Fruit fly (Drosophila melanogaster) whole organism, embryonic: Measurements from ENCODE around the gene RfC3.

ENCODE experiments used
- ATbp ChIP-seq: fragments of 200-800 bp; sonication (Bioruptor generic); optimal IDR thresholded peaks from 2 replicates; lab custom pipeline; 2017; ENCODE audit warnings: missing biosample characterization, mild to moderate bottlenecking, missing genetic modification characterization, missing genetic modification reagents
- Blimp-1 ChIP-seq: fragments of 200-800 bp; sonication (Bioruptor generic); optimal IDR thresholded peaks from 3 replicates; lab custom pipeline; 2018; ENCODE audit warnings: missing biosample characterization, missing genetic modification characterization, mild to moderate bottlenecking, moderate library complexity, missing genetic modification reagents
- CG10366 ChIP-seq: fragments of 200-800 bp; sonication (Bioruptor generic); IDR thresholded peaks from 2 replicates; pipeline ENCODE4 v1.3.6; 2022; ENCODE audit warnings: missing biosample characterization, missing genetic modification characterization
- CG13894 ChIP-seq: fragments of 200-800 bp; sonication (Bioruptor generic); optimal IDR thresholded peaks from 3 replicates; lab custom pipeline; 2018; ENCODE audit warnings: missing biosample characterization, mild to moderate bottlenecking, missing genetic modification characterization, moderate library complexity
- CG9437 ChIP-seq: fragments of 200-800 bp; sonication (Bioruptor generic); optimal IDR thresholded peaks from 2 replicates; lab custom pipeline; 2018; ENCODE audit warnings: missing biosample characterization, mild to moderate bottlenecking, missing genetic modification characterization
- Fer2 ChIP-seq: fragments of 200-800 bp; sonication (Bioruptor generic); optimal IDR thresholded peaks from 2 replicates; lab custom pipeline; 2018; ENCODE audit warnings: missing biosample characterization, mild to moderate bottlenecking, missing genetic modification characterization, moderate library complexity
- chif ChIP-seq, 2 experiments: fragments of 200-800 bp; sonication (Bioruptor generic); optimal IDR thresholded peaks; 3 replicates each; lab custom pipeline; 2016; ENCODE audit warnings: missing biosample characterization in 2 of 2, missing genetic modification characterization in 2 of 2
- fd102C ChIP-seq: fragments of 200-800 bp; sonication (Bioruptor generic); optimal IDR thresholded peaks from 2 replicates; lab custom pipeline; 2018; ENCODE audit warnings: missing biosample characterization, mild to moderate bottlenecking, missing genetic modification characterization, moderate library complexity
- kah ChIP-seq: fragments of 200-800 bp; sonication (Bioruptor generic); optimal IDR thresholded peaks from 2 replicates; lab custom pipeline; 2018; ENCODE audit warnings: missing biosample characterization, mild to moderate bottlenecking, missing genetic modification characterization
- nmo ChIP-seq: fragments of 200-800 bp; sonication (Bioruptor generic); optimal IDR thresholded peaks from 2 replicates; lab custom pipeline; 2018; ENCODE audit warnings: missing biosample characterization, mild to moderate bottlenecking, missing genetic modification characterization, moderate library complexity
- tll ChIP-seq, 2 experiments: fragments of 200-800 bp in 1 of 2; fragments of >200 bp in 1 of 2; sonication (Bioruptor generic) in 1 of 2; optimal IDR thresholded peaks; 2 replicates each; lab custom pipeline; 2017 to 2019; ENCODE audit warnings: missing biosample characterization in 2 of 2, missing genetic modification characterization in 2 of 2, mild to moderate bottlenecking in 1 of 2, moderate library complexity in 1 of 2

- TF ChIP-seq CG9437 (GFP tag; lab: Kevin White, UChicago) (no peak), Fer2 (tag; lab: Kevin White, UChicago) (no peak), fd102C (GFP tag; lab: Kevin White, UChicago) (no peak), CG13894 (no peak), CG10366 (GFP tag; lab: Robert Waterston, UW) (no peak), ATbp (GFP tag; lab: Kevin White, UChicago) (no peak), tll (GFP tag; optimal IDR thresholded peaks at IDR 0.05; lab: Kevin White, UChicago) (no peak), chif (GFP tag; optimal IDR thresholded peaks at IDR 0.05; lab: Kevin White, UChicago) (no peak), nmo (GFP tag; lab: Kevin White, UChicago) (no peak), kah (GFP tag; lab: Kevin White, UChicago) (no peak), Blimp-1 (GFP tag; lab: Kevin White, UChicago) (no peak)
Measured at dm6 chr2L:10455944-10456520, 37.0 kb downstream of the RfC3 start.
